Worm (Caenorhabditis elegans): ENCODE results near the gene C25E10.5.

ce11 chrV:9081410-9081809 is 51.1 kb downstream of the C25E10.5 start:
- no peak for TF ChIP-seq sptf-1 (tag; optimal IDR thresholded peaks at IDR 0.05)
- TF ChIP-seq ztf-11 (tag; optimal IDR thresholded peaks at IDR 0.05) = no peak
- no peak for TF ChIP-seq nhr-76 (tag; optimal IDR thresholded peaks at IDR 0.05)
- TF ChIP-seq lsy-2 (tag; optimal IDR thresholded peaks at IDR 0.05) = no peak
- TF ChIP-seq unc-62 (GFP tag; optimal IDR thresholded peaks at IDR 0.05) = no peak
